Fruit fly (Drosophila melanogaster) whole organism, prepupa: Measurements from ENCODE around the gene CG10348.

Experiments used
- Blimp-1 ChIP-seq: fragments of 200-800 bp; sonication (Bioruptor generic); optimal IDR thresholded peaks from 3 replicates; lab custom pipeline; 2017; ENCODE audit warnings: missing biosample characterization, missing genetic modification characterization, mild to moderate bottlenecking, moderate library complexity, missing genetic modification reagents
- CG10631 ChIP-seq: fragments of 200-800 bp; sonication (Bioruptor generic); optimal IDR thresholded peaks from 2 replicates; lab custom pipeline; 2016; ENCODE audit warnings: missing biosample characterization, missing genetic modification characterization
- CG10669 ChIP-seq: fragments of 200-800 bp; sonication (Bioruptor generic); optimal IDR thresholded peaks from 3 replicates; lab custom pipeline; 2018; ENCODE audit warnings: missing biosample characterization, mild to moderate bottlenecking, missing genetic modification characterization, moderate library complexity
- CG11294 ChIP-seq: fragments of 200-800 bp; sonication (Bioruptor generic); IDR thresholded peaks from 2 replicates; pipeline ENCODE4 v1.3.6; 2022; ENCODE audit warnings: missing biosample characterization, missing genetic modification characterization
- CG11902 ChIP-seq: fragments of 200-800 bp; sonication (Bioruptor generic); optimal IDR thresholded peaks from 3 replicates; lab custom pipeline; 2016; ENCODE audit warnings: missing biosample characterization, missing genetic modification characterization
- CG15336 ChIP-seq: fragments of 200-800 bp; sonication (Bioruptor generic); IDR thresholded peaks from 2 replicates; pipeline ENCODE4 v1.3.6; 2022; ENCODE audit warnings: missing biosample characterization, missing genetic modification characterization
- CG1621 ChIP-seq: fragments of 200-800 bp; sonication (Bioruptor generic); optimal IDR thresholded peaks from 3 replicates; lab custom pipeline; 2018; ENCODE audit warnings: missing biosample characterization, mild to moderate bottlenecking, missing genetic modification characterization
- CG16779 ChIP-seq: fragments of 200-800 bp; sonication (Bioruptor generic); optimal IDR thresholded peaks from 3 replicates; lab custom pipeline; 2017; ENCODE audit warnings: missing biosample characterization, mild to moderate bottlenecking, missing genetic modification characterization
- CG3032 ChIP-seq: fragments of 200-800 bp; optimal IDR thresholded peaks from 2 replicates; lab custom pipeline; 2019; ENCODE audit warnings: missing biosample characterization, mild to moderate bottlenecking, missing genetic modification characterization, moderate library complexity
- CG31627 ChIP-seq: fragments of 200-800 bp; sonication (Bioruptor generic); optimal IDR thresholded peaks from 3 replicates; lab custom pipeline; 2016; ENCODE audit warnings: missing biosample characterization, missing genetic modification characterization
- CG32006 ChIP-seq: fragments of 200-800 bp; sonication (Bioruptor generic); optimal IDR thresholded peaks from 3 replicates; lab custom pipeline; 2017; ENCODE audit warnings: missing biosample characterization, mild to moderate bottlenecking, missing genetic modification characterization
- CG34406 ChIP-seq: fragments of 200-800 bp; sonication (Bioruptor generic); optimal IDR thresholded peaks from 3 replicates; lab custom pipeline; 2016; ENCODE audit warnings: missing biosample characterization, missing genetic modification characterization
- CG3919 ChIP-seq: fragments of 200-800 bp; sonication (Bioruptor generic); optimal IDR thresholded peaks from 3 replicates; lab custom pipeline; 2016; ENCODE audit warnings: missing biosample characterization, missing genetic modification characterization
- CG4318 ChIP-seq: fragments of 200-800 bp; sonication (Bioruptor generic); optimal IDR thresholded peaks from 3 replicates; lab custom pipeline; 2017; ENCODE audit warnings: missing biosample characterization, mild to moderate bottlenecking, missing genetic modification characterization
- CG6163 ChIP-seq: fragments of 200-800 bp; sonication (Bioruptor generic); IDR thresholded peaks from 3 replicates; pipeline ENCODE4 v1.3.6; 2022; ENCODE audit warnings: missing biosample characterization, missing genetic modification characterization
- CG6276 ChIP-seq: fragments of 200-800 bp; sonication (Bioruptor generic); optimal IDR thresholded peaks from 2 replicates; lab custom pipeline; 2017; ENCODE audit warnings: missing biosample characterization, mild to moderate bottlenecking, missing genetic modification characterization
- CG6808 ChIP-seq: fragments of 200-800 bp; sonication (Bioruptor generic); optimal IDR thresholded peaks from 3 replicates; lab custom pipeline; 2017; ENCODE audit warnings: missing biosample characterization, missing genetic modification characterization, mild to moderate bottlenecking, moderate library complexity, missing genetic modification reagents
- CG7368 ChIP-seq: fragments of 200-800 bp; sonication (Bioruptor generic); optimal IDR thresholded peaks from 3 replicates; lab custom pipeline; 2016; ENCODE audit warnings: missing biosample characterization, missing genetic modification characterization
- CG8319 ChIP-seq: fragments of 200-800 bp; sonication (Bioruptor generic); optimal IDR thresholded peaks from 3 replicates; lab custom pipeline; 2016; ENCODE audit warnings: missing biosample characterization, missing genetic modification characterization
- CG9139 ChIP-seq: fragments of 200-800 bp; sonication (Bioruptor generic); optimal IDR thresholded peaks from 3 replicates; lab custom pipeline; 2017; ENCODE audit warnings: missing biosample characterization, mild to moderate bottlenecking, missing genetic modification characterization
- Eip78C ChIP-seq: fragments of 200-800 bp; sonication (Bioruptor generic); peaks from one replicate; lab custom pipeline; 2016; ENCODE audit warnings: missing biosample characterization, missing genetic modification characterization
- Eip93F ChIP-seq: fragments of 200-800 bp; sonication (Bioruptor generic); optimal IDR thresholded peaks from 2 replicates; lab custom pipeline; 2016; ENCODE audit warnings: missing biosample characterization, mild to moderate bottlenecking, missing genetic modification characterization
- Ets21C ChIP-seq: fragments of 200-800 bp; sonication (Bioruptor generic); optimal IDR thresholded peaks from 3 replicates; lab custom pipeline; 2016; ENCODE audit warnings: missing biosample characterization, missing genetic modification characterization
- Gug ChIP-seq: fragments of 200-800 bp; sonication (Bioruptor generic); IDR thresholded peaks from 2 replicates; pipeline ENCODE4 v1.3.6; 2022; ENCODE audit warnings: missing biosample characterization, missing genetic modification characterization
- Hr4 ChIP-seq: fragments of 200-800 bp; sonication (Bioruptor generic); optimal IDR thresholded peaks from 3 replicates; lab custom pipeline; 2016; ENCODE audit warnings: missing biosample characterization, missing genetic modification characterization
- Lpt ChIP-seq: fragments of 200-800 bp; sonication (Bioruptor generic); optimal IDR thresholded peaks from 3 replicates; lab custom pipeline; 2016; ENCODE audit warnings: missing biosample characterization, missing genetic modification characterization
- Met ChIP-seq: fragments of 200-800 bp; sonication (Bioruptor generic); optimal IDR thresholded peaks from 3 replicates; lab custom pipeline; 2016; ENCODE audit warnings: missing biosample characterization, missing genetic modification characterization
- OdsH ChIP-seq: fragments of 200-800 bp; sonication (Bioruptor generic); optimal IDR thresholded peaks from 3 replicates; lab custom pipeline; 2016; ENCODE audit warnings: missing biosample characterization, missing genetic modification characterization
- Sox102F ChIP-seq: fragments of 200-800 bp; sonication (Bioruptor generic); optimal IDR thresholded peaks from 2 replicates; lab custom pipeline; 2016; ENCODE audit warnings: missing biosample characterization, mild to moderate bottlenecking, missing genetic modification characterization
- Sox14 ChIP-seq: fragments of 200-800 bp; sonication (Bioruptor generic); optimal IDR thresholded peaks from 3 replicates; lab custom pipeline; 2016; ENCODE audit warnings: missing biosample characterization, missing genetic modification characterization
- Sox15 ChIP-seq: fragments of 200-800 bp; sonication (Bioruptor generic); optimal IDR thresholded peaks from 3 replicates; lab custom pipeline; 2016; ENCODE audit warnings: missing biosample characterization, missing genetic modification characterization
- achi ChIP-seq: fragments of 200-800 bp; sonication (Bioruptor generic); optimal IDR thresholded peaks from 3 replicates; lab custom pipeline; 2016; ENCODE audit warnings: missing biosample characterization, missing genetic modification characterization
- acj6 ChIP-seq: fragments of 200-800 bp; sonication (Bioruptor generic); optimal IDR thresholded peaks from 3 replicates; lab custom pipeline; 2016; ENCODE audit warnings: missing biosample characterization, missing genetic modification characterization
- cyc ChIP-seq: fragments of 200-800 bp; sonication (Bioruptor generic); optimal IDR thresholded peaks from 3 replicates; lab custom pipeline; 2016; ENCODE audit warnings: missing biosample characterization, missing genetic modification characterization
- dsx ChIP-seq: fragments of 200-800 bp; optimal IDR thresholded peaks from 3 replicates; lab custom pipeline; 2019; ENCODE audit warnings: missing biosample characterization, mild to moderate bottlenecking, missing genetic modification characterization, moderate library complexity; ENCODE audit not compliant: poor library complexity, severe bottlenecking
- eg ChIP-seq: fragments of 200-800 bp; sonication (Bioruptor generic); IDR thresholded peaks from 3 replicates; pipeline ENCODE4 v1.3.6; 2022; ENCODE audit warnings: missing biosample characterization, missing genetic modification characterization
- esn ChIP-seq: fragments of 200-800 bp; sonication (Bioruptor generic); optimal IDR thresholded peaks from 2 replicates; lab custom pipeline; 2016; ENCODE audit warnings: missing biosample characterization, mild to moderate bottlenecking, missing genetic modification characterization, moderate library complexity
- fd59A ChIP-seq: fragments of 200-800 bp; sonication (Bioruptor generic); optimal IDR thresholded peaks from 2 replicates; lab custom pipeline; 2017; ENCODE audit warnings: missing biosample characterization, mild to moderate bottlenecking, missing genetic modification characterization, missing genetic modification reagents
- fkh ChIP-seq: fragments of 200-800 bp; sonication (Bioruptor generic); optimal IDR thresholded peaks from 3 replicates; lab custom pipeline; 2017; ENCODE audit warnings: missing biosample characterization, mild to moderate bottlenecking, missing genetic modification characterization, moderate library complexity
- lz ChIP-seq: fragments of 200-800 bp; sonication (Bioruptor generic); optimal IDR thresholded peaks from 3 replicates; lab custom pipeline; 2016; ENCODE audit warnings: missing biosample characterization, missing genetic modification characterization
- net ChIP-seq: fragments of 200-800 bp; sonication (Bioruptor generic); optimal IDR thresholded peaks from 3 replicates; lab custom pipeline; 2016; ENCODE audit warnings: missing biosample characterization, missing genetic modification characterization
- pdm3 ChIP-seq: fragments of 200-800 bp; sonication (Bioruptor generic); optimal IDR thresholded peaks from 3 replicates; lab custom pipeline; 2016; ENCODE audit warnings: missing biosample characterization, missing genetic modification characterization
- salr ChIP-seq, 2 experiments: fragments of 200-800 bp; sonication (Bioruptor generic); optimal IDR thresholded peaks; 3 replicates each; lab custom pipeline; 2016 to 2018; ENCODE audit warnings: missing biosample characterization in 2 of 2, missing genetic modification characterization in 2 of 2, mild to moderate bottlenecking in 1 of 2
- spab ChIP-seq: fragments of 200-800 bp; sonication (Bioruptor generic); optimal IDR thresholded peaks from 2 replicates; lab custom pipeline; 2017; ENCODE audit warnings: missing biosample characterization, mild to moderate bottlenecking, missing genetic modification characterization, missing genetic modification reagents
- ss ChIP-seq, 2 experiments: fragments of 200-800 bp; sonication (Bioruptor generic); optimal IDR thresholded peaks; 2 replicates in 1 of 2; 3 replicates in 1 of 2; lab custom pipeline; 2017 to 2018; ENCODE audit warnings: mild to moderate bottlenecking in 2 of 2, missing biosample characterization in 2 of 2, missing genetic modification characterization in 2 of 2, moderate library complexity in 1 of 2
- svp ChIP-seq: fragments of 200-800 bp; sonication (Bioruptor generic); peaks from one replicate; lab custom pipeline; 2016; ENCODE audit warnings: missing biosample characterization, missing genetic modification characterization
- topi ChIP-seq: fragments of 200-800 bp; sonication (Bioruptor generic); optimal IDR thresholded peaks from 3 replicates; lab custom pipeline; 2016; ENCODE audit warnings: missing biosample characterization, missing genetic modification characterization
- vri ChIP-seq: fragments of 200-800 bp; sonication (Bioruptor generic); optimal IDR thresholded peaks from 3 replicates; lab custom pipeline; 2016; ENCODE audit warnings: missing biosample characterization, mild to moderate bottlenecking, missing genetic modification characterization

Gene CG10348

dm6 chr2L:18767137-18767536, 34.8 kb upstream of the CG10348 start (continued):
- TF ChIP-seq Eip78C (peak; percentile 78), CG11902 (GFP tag; lab: Kevin White, UChicago) (no peak), CG10669 (GFP tag; lab: Kevin White, UChicago) (no peak), CG32006 (GFP tag; lab: Kevin White, UChicago) (peak; percentile 61), CG9139 (GFP tag; lab: Kevin White, UChicago) (peak; percentile 14), CG6808 (no peak), salr (GFP tag; optimal IDR thresholded peaks at IDR 0.05; lab: Kevin White, UChicago) (no peak), spab (GFP tag; lab: Kevin White, UChicago) (no peak), eg (peak; percentile 58; the same call in 1 of the 3 replicates), fd59A (no peak), CG3919 (GFP tag; lab: Kevin White, UChicago) (peak; percentile 27), cyc (GFP tag; lab: Kevin White, UChicago) (no peak), Ets21C (GFP tag; lab: Kevin White, UChicago) (no peak), esn (GFP tag; lab: Kevin White, UChicago) (no peak), Gug (GFP tag; lab: Robert Waterston, UW) (no peak), OdsH (GFP tag; lab: Kevin White, UChicago) (peak; percentile 17)

dm6 chr2L:18765760-18766159, 33.4 kb upstream of the CG10348 start:
- TF ChIP-seq CG4318 (GFP tag; lab: Kevin White, UChicago) (no peak), CG3919 (GFP tag; lab: Kevin White, UChicago) (no peak), CG10669 (GFP tag; lab: Kevin White, UChicago) (no peak), CG3032 (no peak), Eip93F (no peak), Met (GFP tag; lab: Kevin White, UChicago) (no peak), CG10631 (GFP tag; lab: Kevin White, UChicago) (no peak), Hr4 (GFP tag; lab: Kevin White, UChicago) (peak; percentile 29), Lpt (GFP tag; lab: Kevin White, UChicago) (no peak), net (GFP tag; lab: Kevin White, UChicago) (no peak), Sox15 (GFP tag; lab: Kevin White, UChicago) (no peak), dsx (GFP tag; lab: Kevin White, UChicago) (no peak), CG31627 (GFP tag; lab: Kevin White, UChicago) (no peak), CG6808 (no peak), eg (peak; percentile 57; the same call in 2 of the 3 replicates), Blimp-1 (no peak), CG6163 (GFP tag; lab: Robert Waterston, UW) (no peak), Sox14 (GFP tag; lab: Kevin White, UChicago) (no peak), spab (GFP tag; lab: Kevin White, UChicago) (no peak), CG6276 (GFP tag; lab: Kevin White, UChicago) (peak; percentile 12), Gug (GFP tag; lab: Robert Waterston, UW) (no peak), CG32006 (GFP tag; lab: Kevin White, UChicago) (peak; percentile 25), CG11902 (GFP tag; lab: Kevin White, UChicago) (no peak), CG1621 (tag; lab: Kevin White, UChicago) (no peak), vri (no peak), CG9139 (GFP tag; lab: Kevin White, UChicago) (no peak), lz (GFP tag; lab: Kevin White, UChicago) (no peak), cyc (GFP tag; lab: Kevin White, UChicago) (no peak), acj6 (GFP tag; lab: Kevin White, UChicago) (no peak), CG11294 (no peak), achi (GFP tag; lab: Kevin White, UChicago) (no peak), Ets21C (GFP tag; lab: Kevin White, UChicago) (no peak), Sox102F (no peak), CG34406 (GFP tag; lab: Kevin White, UChicago) (no peak), svp (GFP tag; lab: Kevin White, UChicago) (no peak), topi (GFP tag; lab: Kevin White, UChicago) (no peak), CG15336 (peak; percentile 67), esn (GFP tag; lab: Kevin White, UChicago) (no peak), Eip78C (peak; percentile 53), OdsH (GFP tag; lab: Kevin White, UChicago) (no peak), fkh (GFP tag; lab: Kevin White, UChicago) (no peak), pdm3 (GFP tag; lab: Kevin White, UChicago) (no peak), CG7368 (GFP tag; lab: Kevin White, UChicago) (no peak), CG16779 (no peak), CG8319 (no peak), ss (GFP tag; optimal IDR thresholded peaks at IDR 0.05; lab: Kevin White, UChicago) (no peak)
